Worm (Caenorhabditis elegans): ENCODE measurements around the gene hlh-28.

Gene hlh-28

ce11 chrX:17518293-17518692, 32.6 kb upstream of the hlh-28 start:
- TF ChIP-seq fkh-10 (GFP tag; optimal IDR thresholded peaks at IDR 0.05) (peak; percentile 25), skn-1 (tag; optimal IDR thresholded peaks at IDR 0.05) (no peak), php-3 (GFP tag; IDR thresholded peaks at IDR 0.05) (no peak), ctbp-1 (GFP tag; IDR thresholded peaks at IDR 0.05) (peak; percentile 60), tag-97 (GFP tag; IDR thresholded peaks at IDR 0.05) (no peak), unc-130 (GFP tag; optimal IDR thresholded peaks at IDR 0.05) (no peak), ztf-7 (tag; optimal IDR thresholded peaks at IDR 0.05) (no peak), ceh-62 (tag; optimal IDR thresholded peaks at IDR 0.05) (no peak), attf-4 (tag; optimal IDR thresholded peaks at IDR 0.05) (no peak)

ce11 chrX:17519476-17519875, 31.4 kb upstream of the hlh-28 start:
- TF ChIP-seq unc-62 (GFP tag; optimal IDR thresholded peaks at IDR 0.05 in 1 of 2) (peak in 1 of 2 experiments; percentile 66), unc-62 (tag; optimal IDR thresholded peaks at IDR 0.05) (no peak), mdt-29 (GFP tag; IDR thresholded peaks at IDR 0.05) (no peak), mep-1 (tag; optimal IDR thresholded peaks at IDR 0.05) (peak; percentile 64), mes-2 (tag; optimal IDR thresholded peaks at IDR 0.05; ENCODE audit: poor library complexity, severe bottlenecking) (no peak), nhr-6 (tag; optimal IDR thresholded peaks at IDR 0.05) (no peak), arid-1 (GFP tag; conservative IDR thresholded peaks at IDR 0.05) (no peak), rbr-2 (tag; optimal IDR thresholded peaks at IDR 0.05) (peak; percentile 44), nhr-237 (tag; optimal IDR thresholded peaks at IDR 0.05) (no peak), lsy-2 (tag; optimal IDR thresholded peaks at IDR 0.05) (peak in 1 of 2 experiments; percentile 36), hlh-11 (tag; optimal IDR thresholded peaks at IDR 0.05) (peak; percentile 9), F37D6.2 (tag; optimal IDR thresholded peaks at IDR 0.05) (no peak), R02D3.7 (tag; optimal IDR thresholded peaks at IDR 0.05) (no peak), zip-11 (GFP tag; IDR thresholded peaks at IDR 0.05) (no peak), zag-1 (tag; optimal IDR thresholded peaks at IDR 0.05) (no peak), Y48G9A.11 (GFP tag; IDR thresholded peaks at IDR 0.05) (0 out of 2 replicates have a peak, but pooled peaks have one; percentile 16), set-16 (GFP tag; IDR thresholded peaks at IDR 0.05) (peak; percentile 64), dpl-1 (GFP tag; optimal IDR thresholded peaks at IDR 0.05) (no peak), nhr-42 (GFP tag; IDR thresholded peaks at IDR 0.05) (no peak), tra-1 (GFP tag; IDR thresholded peaks at IDR 0.05) (0 out of 2 replicates have a peak, but pooled peaks have one; percentile 26), nhr-77 (tag; optimal IDR thresholded peaks at IDR 0.05) (no peak), aha-1 (tag) (peak; percentile 60), fkh-10 (GFP tag; optimal IDR thresholded peaks at IDR 0.05) (peak; percentile 2), nhr-11 (tag; optimal IDR thresholded peaks at IDR 0.05) (no peak), Y5F2A.4 (GFP tag; optimal IDR thresholded peaks at IDR 0.05) (no peak), zip-2 (tag; optimal IDR thresholded peaks at IDR 0.05) (no peak), hmg-1.1 (GFP tag; IDR thresholded peaks at IDR 0.05) (peak; percentile 70), T20F7.1 (GFP tag; optimal IDR thresholded peaks at IDR 0.05) (no peak), egl-43 (GFP tag; IDR thresholded peaks at IDR 0.05) (no peak), vab-7 (GFP tag; IDR thresholded peaks at IDR 0.05) (no peak), dve-1 (tag; optimal IDR thresholded peaks at IDR 0.05; ENCODE audit: insufficient read depth) (no peak), T26A8.4 (GFP tag; IDR thresholded peaks at IDR 0.05) (no peak), dmd-6 (GFP tag; IDR thresholded peaks at IDR 0.05) (0 out of 2 replicates have a peak, but pooled peaks have one; percentile 10), hlh-30 (tag; optimal IDR thresholded peaks at IDR 0.05; ENCODE audit: insufficient read depth) (peak; percentile 51), attf-4 (tag; optimal IDR thresholded peaks at IDR 0.05) (no peak), mdl-1 (tag; optimal IDR thresholded peaks at IDR 0.05) (peak in 1 of 2 experiments; percentile 66), hif-1 (tag; optimal IDR thresholded peaks at IDR 0.05) (no peak)
